Fruit fly (Drosophila melanogaster) whole organism, prepupa: ENCODE data around the gene Bem46.

ENCODE experiments used
- CG10631 ChIP-seq: fragments of 200-800 bp; sonication (Bioruptor generic); optimal IDR thresholded peaks from 2 replicates; lab custom pipeline; 2016; ENCODE audit warnings: missing biosample characterization, missing genetic modification characterization
- CG10669 ChIP-seq: fragments of 200-800 bp; sonication (Bioruptor generic); optimal IDR thresholded peaks from 3 replicates; lab custom pipeline; 2018; ENCODE audit warnings: missing biosample characterization, mild to moderate bottlenecking, missing genetic modification characterization, moderate library complexity
- CG11294 ChIP-seq: fragments of 200-800 bp; sonication (Bioruptor generic); IDR thresholded peaks from 2 replicates; pipeline ENCODE4 v1.3.6; 2022; ENCODE audit warnings: missing biosample characterization, missing genetic modification characterization
- CG11762 ChIP-seq: fragments of 200-800 bp; sonication (Bioruptor generic); optimal IDR thresholded peaks from 3 replicates; lab custom pipeline; 2016; ENCODE audit warnings: missing biosample characterization, missing genetic modification characterization; ENCODE audit not compliant: insufficient read depth
- CG11902 ChIP-seq: fragments of 200-800 bp; sonication (Bioruptor generic); optimal IDR thresholded peaks from 3 replicates; lab custom pipeline; 2016; ENCODE audit warnings: missing biosample characterization, missing genetic modification characterization
- CG15336 ChIP-seq: fragments of 200-800 bp; sonication (Bioruptor generic); IDR thresholded peaks from 2 replicates; pipeline ENCODE4 v1.3.6; 2022; ENCODE audit warnings: missing biosample characterization, missing genetic modification characterization
- CG1621 ChIP-seq: fragments of 200-800 bp; sonication (Bioruptor generic); optimal IDR thresholded peaks from 3 replicates; lab custom pipeline; 2018; ENCODE audit warnings: missing biosample characterization, mild to moderate bottlenecking, missing genetic modification characterization
- CG16779 ChIP-seq: fragments of 200-800 bp; sonication (Bioruptor generic); optimal IDR thresholded peaks from 3 replicates; lab custom pipeline; 2017; ENCODE audit warnings: missing biosample characterization, mild to moderate bottlenecking, missing genetic modification characterization
- CG3032 ChIP-seq: fragments of 200-800 bp; optimal IDR thresholded peaks from 2 replicates; lab custom pipeline; 2019; ENCODE audit warnings: missing biosample characterization, mild to moderate bottlenecking, missing genetic modification characterization, moderate library complexity
- CG31627 ChIP-seq: fragments of 200-800 bp; sonication (Bioruptor generic); optimal IDR thresholded peaks from 3 replicates; lab custom pipeline; 2016; ENCODE audit warnings: missing biosample characterization, missing genetic modification characterization
- CG32006 ChIP-seq: fragments of 200-800 bp; sonication (Bioruptor generic); optimal IDR thresholded peaks from 3 replicates; lab custom pipeline; 2017; ENCODE audit warnings: missing biosample characterization, mild to moderate bottlenecking, missing genetic modification characterization
- CG34406 ChIP-seq: fragments of 200-800 bp; sonication (Bioruptor generic); optimal IDR thresholded peaks from 3 replicates; lab custom pipeline; 2016; ENCODE audit warnings: missing biosample characterization, missing genetic modification characterization
- CG3919 ChIP-seq: fragments of 200-800 bp; sonication (Bioruptor generic); optimal IDR thresholded peaks from 3 replicates; lab custom pipeline; 2016; ENCODE audit warnings: missing biosample characterization, missing genetic modification characterization
- CG4318 ChIP-seq: fragments of 200-800 bp; sonication (Bioruptor generic); optimal IDR thresholded peaks from 3 replicates; lab custom pipeline; 2017; ENCODE audit warnings: missing biosample characterization, mild to moderate bottlenecking, missing genetic modification characterization
- CG6163 ChIP-seq: fragments of 200-800 bp; sonication (Bioruptor generic); IDR thresholded peaks from 3 replicates; pipeline ENCODE4 v1.3.6; 2022; ENCODE audit warnings: missing biosample characterization, missing genetic modification characterization
- CG6276 ChIP-seq: fragments of 200-800 bp; sonication (Bioruptor generic); optimal IDR thresholded peaks from 2 replicates; lab custom pipeline; 2017; ENCODE audit warnings: missing biosample characterization, mild to moderate bottlenecking, missing genetic modification characterization
- CG6792 ChIP-seq: fragments of 200-800 bp; sonication (Bioruptor generic); optimal IDR thresholded peaks from 3 replicates; lab custom pipeline; 2016; ENCODE audit warnings: missing biosample characterization, missing genetic modification characterization
- CG6808 ChIP-seq: fragments of 200-800 bp; sonication (Bioruptor generic); optimal IDR thresholded peaks from 3 replicates; lab custom pipeline; 2017; ENCODE audit warnings: missing biosample characterization, missing genetic modification characterization, mild to moderate bottlenecking, moderate library complexity, missing genetic modification reagents
- CG6854 ChIP-seq: fragments of 200-800 bp; sonication (Bioruptor generic); optimal IDR thresholded peaks from 2 replicates; lab custom pipeline; 2017; ENCODE audit warnings: missing biosample characterization, mild to moderate bottlenecking, missing genetic modification characterization
- CG7368 ChIP-seq: fragments of 200-800 bp; sonication (Bioruptor generic); optimal IDR thresholded peaks from 3 replicates; lab custom pipeline; 2016; ENCODE audit warnings: missing biosample characterization, missing genetic modification characterization
- CG8119 ChIP-seq: fragments of 200-800 bp; sonication (Bioruptor generic); IDR thresholded peaks from 3 replicates; pipeline ENCODE4 v1.3.6; 2022; ENCODE audit warnings: missing biosample characterization, missing genetic modification characterization
- CG8319 ChIP-seq: fragments of 200-800 bp; sonication (Bioruptor generic); optimal IDR thresholded peaks from 3 replicates; lab custom pipeline; 2016; ENCODE audit warnings: missing biosample characterization, missing genetic modification characterization
- CG8632 ChIP-seq: fragments of 200-800 bp; sonication (Bioruptor generic); optimal IDR thresholded peaks from 3 replicates; lab custom pipeline; 2016; ENCODE audit warnings: missing biosample characterization, missing genetic modification characterization
- CG9139 ChIP-seq: fragments of 200-800 bp; sonication (Bioruptor generic); optimal IDR thresholded peaks from 3 replicates; lab custom pipeline; 2017; ENCODE audit warnings: missing biosample characterization, mild to moderate bottlenecking, missing genetic modification characterization
- Eip75B ChIP-seq: fragments of 200-800 bp; sonication (Bioruptor generic); optimal IDR thresholded peaks from 3 replicates; lab custom pipeline; 2016; ENCODE audit warnings: missing biosample characterization, missing genetic modification characterization
- Eip93F ChIP-seq: fragments of 200-800 bp; sonication (Bioruptor generic); optimal IDR thresholded peaks from 2 replicates; lab custom pipeline; 2016; ENCODE audit warnings: missing biosample characterization, mild to moderate bottlenecking, missing genetic modification characterization
- Ets21C ChIP-seq: fragments of 200-800 bp; sonication (Bioruptor generic); optimal IDR thresholded peaks from 3 replicates; lab custom pipeline; 2016; ENCODE audit warnings: missing biosample characterization, missing genetic modification characterization
- Gug ChIP-seq: fragments of 200-800 bp; sonication (Bioruptor generic); IDR thresholded peaks from 2 replicates; pipeline ENCODE4 v1.3.6; 2022; ENCODE audit warnings: missing biosample characterization, missing genetic modification characterization
- Hr38 ChIP-seq: sonication (Bioruptor generic); optimal IDR thresholded peaks from 2 replicates; lab custom pipeline; 2016; ENCODE audit warnings: missing biosample characterization, missing genetic modification characterization
- Hr39 ChIP-seq: fragments of 200-800 bp; sonication (Bioruptor generic); optimal IDR thresholded peaks from 2 replicates; lab custom pipeline; 2016; ENCODE audit warnings: missing biosample characterization, missing genetic modification characterization
- Hr4 ChIP-seq: fragments of 200-800 bp; sonication (Bioruptor generic); optimal IDR thresholded peaks from 3 replicates; lab custom pipeline; 2016; ENCODE audit warnings: missing biosample characterization, missing genetic modification characterization
- Lpt ChIP-seq: fragments of 200-800 bp; sonication (Bioruptor generic); optimal IDR thresholded peaks from 3 replicates; lab custom pipeline; 2016; ENCODE audit warnings: missing biosample characterization, missing genetic modification characterization
- OdsH ChIP-seq: fragments of 200-800 bp; sonication (Bioruptor generic); optimal IDR thresholded peaks from 3 replicates; lab custom pipeline; 2016; ENCODE audit warnings: missing biosample characterization, missing genetic modification characterization
- Smox ChIP-seq: fragments of 200-800 bp; sonication (Bioruptor generic); optimal IDR thresholded peaks from 3 replicates; lab custom pipeline; 2016; ENCODE audit warnings: missing biosample characterization, missing genetic modification characterization
- Sox102F ChIP-seq: fragments of 200-800 bp; sonication (Bioruptor generic); optimal IDR thresholded peaks from 2 replicates; lab custom pipeline; 2016; ENCODE audit warnings: missing biosample characterization, mild to moderate bottlenecking, missing genetic modification characterization
- Sox14 ChIP-seq: fragments of 200-800 bp; sonication (Bioruptor generic); optimal IDR thresholded peaks from 3 replicates; lab custom pipeline; 2016; ENCODE audit warnings: missing biosample characterization, missing genetic modification characterization
- Sox15 ChIP-seq: fragments of 200-800 bp; sonication (Bioruptor generic); optimal IDR thresholded peaks from 3 replicates; lab custom pipeline; 2016; ENCODE audit warnings: missing biosample characterization, missing genetic modification characterization
- achi ChIP-seq: fragments of 200-800 bp; sonication (Bioruptor generic); optimal IDR thresholded peaks from 3 replicates; lab custom pipeline; 2016; ENCODE audit warnings: missing biosample characterization, missing genetic modification characterization
- acj6 ChIP-seq: fragments of 200-800 bp; sonication (Bioruptor generic); optimal IDR thresholded peaks from 3 replicates; lab custom pipeline; 2016; ENCODE audit warnings: missing biosample characterization, missing genetic modification characterization
- cyc ChIP-seq: fragments of 200-800 bp; sonication (Bioruptor generic); optimal IDR thresholded peaks from 3 replicates; lab custom pipeline; 2016; ENCODE audit warnings: missing biosample characterization, missing genetic modification characterization
- dac ChIP-seq: fragments of 200-800 bp; sonication (Bioruptor generic); optimal IDR thresholded peaks from 2 replicates; lab custom pipeline; 2017; ENCODE audit warnings: missing biosample characterization, mild to moderate bottlenecking, missing genetic modification characterization
- dsx ChIP-seq: fragments of 200-800 bp; optimal IDR thresholded peaks from 3 replicates; lab custom pipeline; 2019; ENCODE audit warnings: missing biosample characterization, mild to moderate bottlenecking, missing genetic modification characterization, moderate library complexity; ENCODE audit not compliant: poor library complexity, severe bottlenecking
- eg ChIP-seq: fragments of 200-800 bp; sonication (Bioruptor generic); IDR thresholded peaks from 3 replicates; pipeline ENCODE4 v1.3.6; 2022; ENCODE audit warnings: missing biosample characterization, missing genetic modification characterization
- esn ChIP-seq: fragments of 200-800 bp; sonication (Bioruptor generic); optimal IDR thresholded peaks from 2 replicates; lab custom pipeline; 2016; ENCODE audit warnings: missing biosample characterization, mild to moderate bottlenecking, missing genetic modification characterization, moderate library complexity
- fd59A ChIP-seq: fragments of 200-800 bp; sonication (Bioruptor generic); optimal IDR thresholded peaks from 2 replicates; lab custom pipeline; 2017; ENCODE audit warnings: missing biosample characterization, mild to moderate bottlenecking, missing genetic modification characterization, missing genetic modification reagents
- fd85E ChIP-seq: fragments of 200-800 bp; sonication (Bioruptor generic); optimal IDR thresholded peaks from 3 replicates; lab custom pipeline; 2016; ENCODE audit warnings: missing biosample characterization, missing genetic modification characterization
- fkh ChIP-seq: fragments of 200-800 bp; sonication (Bioruptor generic); optimal IDR thresholded peaks from 3 replicates; lab custom pipeline; 2017; ENCODE audit warnings: missing biosample characterization, mild to moderate bottlenecking, missing genetic modification characterization, moderate library complexity
- net ChIP-seq: fragments of 200-800 bp; sonication (Bioruptor generic); optimal IDR thresholded peaks from 3 replicates; lab custom pipeline; 2016; ENCODE audit warnings: missing biosample characterization, missing genetic modification characterization
- pdm3 ChIP-seq: fragments of 200-800 bp; sonication (Bioruptor generic); optimal IDR thresholded peaks from 3 replicates; lab custom pipeline; 2016; ENCODE audit warnings: missing biosample characterization, missing genetic modification characterization
- salr ChIP-seq, 2 experiments: fragments of 200-800 bp; sonication (Bioruptor generic); optimal IDR thresholded peaks; 3 replicates each; lab custom pipeline; 2016 to 2018; ENCODE audit warnings: missing biosample characterization in 2 of 2, missing genetic modification characterization in 2 of 2, mild to moderate bottlenecking in 1 of 2
- spab ChIP-seq: fragments of 200-800 bp; sonication (Bioruptor generic); optimal IDR thresholded peaks from 2 replicates; lab custom pipeline; 2017; ENCODE audit warnings: missing biosample characterization, mild to moderate bottlenecking, missing genetic modification characterization, missing genetic modification reagents
- topi ChIP-seq: fragments of 200-800 bp; sonication (Bioruptor generic); optimal IDR thresholded peaks from 3 replicates; lab custom pipeline; 2016; ENCODE audit warnings: missing biosample characterization, missing genetic modification characterization
- vri ChIP-seq: fragments of 200-800 bp; sonication (Bioruptor generic); optimal IDR thresholded peaks from 3 replicates; lab custom pipeline; 2016; ENCODE audit warnings: missing biosample characterization, mild to moderate bottlenecking, missing genetic modification characterization

Bem46 gene

dm6 chr2L:2944509-2944908, 43.4 kb upstream of the Bem46 start:
- TF ChIP-seq Sox14 (GFP tag; lab: Kevin White, UChicago): peak; percentile 49
- TF ChIP-seq pdm3: peak; percentile 68
- no peak for TF ChIP-seq OdsH (GFP tag; lab: Kevin White, UChicago)
- TF ChIP-seq CG32006: peak; percentile 62
- TF ChIP-seq CG8119 (GFP tag; lab: Robert Waterston, UW): peak; percentile 67; the same call in 2 of the 3 replicates
- TF ChIP-seq CG31627 (GFP tag; lab: Kevin White, UChicago): peak; percentile 55
- TF ChIP-seq Eip93F (GFP tag; lab: Kevin White, UChicago): no peak
- no peak for TF ChIP-seq CG9139 (GFP tag; lab: Kevin White, UChicago)
- TF ChIP-seq CG6792: peak; percentile 52
- TF ChIP-seq fkh: no peak
- TF ChIP-seq CG10669 (GFP tag; lab: Kevin White, UChicago): peak; percentile 45
- TF ChIP-seq cyc (GFP tag; lab: Kevin White, UChicago): peak; percentile 21
- no peak for TF ChIP-seq salr (GFP tag; optimal IDR thresholded peaks at IDR 0.05; lab: Kevin White, UChicago)
- no peak for TF ChIP-seq Gug (GFP tag; lab: Robert Waterston, UW)
- peak; percentile 60 for TF ChIP-seq CG8632 (GFP tag; lab: Kevin White, UChicago)
- peak; percentile 12 for TF ChIP-seq CG1621 (tag; lab: Kevin White, UChicago)
- TF ChIP-seq CG11294: no peak
- peak; percentile 50 for TF ChIP-seq Hr39 (GFP tag; lab: Kevin White, UChicago)
- TF ChIP-seq topi (GFP tag; lab: Kevin White, UChicago): peak; percentile 52
- no peak for TF ChIP-seq spab
- peak; percentile 65 for TF ChIP-seq CG15336 (GFP tag; lab: Robert Waterston, UW)
- peak; percentile 23 for TF ChIP-seq CG6276 (GFP tag; lab: Kevin White, UChicago)
- TF ChIP-seq dsx: no peak
- no peak for TF ChIP-seq fd85E (GFP tag; lab: Kevin White, UChicago)
- TF ChIP-seq Sox102F (GFP tag; lab: Kevin White, UChicago): peak; percentile 53
- TF ChIP-seq Eip75B (GFP tag; lab: Kevin White, UChicago): peak; percentile 59
- peak; percentile 48 for TF ChIP-seq CG34406 (GFP tag; lab: Kevin White, UChicago)
- TF ChIP-seq CG6163 (GFP tag; lab: Robert Waterston, UW): peak; percentile 77; the same call in 2 of the 3 replicates
- TF ChIP-seq vri (GFP tag; lab: Kevin White, UChicago): no peak
- no peak for TF ChIP-seq achi (GFP tag; lab: Kevin White, UChicago)
- peak; percentile 68 for TF ChIP-seq eg (GFP tag; lab: Robert Waterston, UW)
- peak; percentile 21 for TF ChIP-seq net
- TF ChIP-seq Sox15 (GFP tag; lab: Kevin White, UChicago): no peak
- TF ChIP-seq acj6 (GFP tag; lab: Kevin White, UChicago): peak; percentile 68
- TF ChIP-seq dac (GFP tag; lab: Kevin White, UChicago): no peak
- no peak for TF ChIP-seq CG3919 (GFP tag; lab: Kevin White, UChicago)
- TF ChIP-seq CG8319 (GFP tag; lab: Kevin White, UChicago): no peak
- no peak for TF ChIP-seq CG11902 (GFP tag; lab: Kevin White, UChicago)
- TF ChIP-seq CG6854 (GFP tag; lab: Kevin White, UChicago): no peak
- peak; percentile 57 for TF ChIP-seq Hr4 (GFP tag; lab: Kevin White, UChicago)
- peak; percentile 51 for TF ChIP-seq CG11762 (GFP tag; lab: Kevin White, UChicago)
- no peak for TF ChIP-seq Ets21C (GFP tag; lab: Kevin White, UChicago)
- no peak for TF ChIP-seq fd59A
- TF ChIP-seq Hr38: no peak
- no peak for TF ChIP-seq Lpt (GFP tag; lab: Kevin White, UChicago)
- peak; percentile 2 for TF ChIP-seq CG6808 (GFP tag; lab: Kevin White, UChicago)
- peak; percentile 55 for TF ChIP-seq CG10631 (GFP tag; lab: Kevin White, UChicago)
- TF ChIP-seq CG3032 (tag; lab: Kevin White, UChicago): peak; percentile 18
- no peak for TF ChIP-seq CG16779 (tag; lab: Kevin White, UChicago)
- TF ChIP-seq CG4318 (GFP tag; lab: Kevin White, UChicago): peak; percentile 36
- peak; percentile 55 for TF ChIP-seq Smox
- peak; percentile 7 for TF ChIP-seq CG7368 (GFP tag; lab: Kevin White, UChicago)
- peak; percentile 64 for TF ChIP-seq esn (GFP tag; lab: Kevin White, UChicago)
